Worm (Caenorhabditis elegans) whole organism, early embryonic: ENCODE measurements around the gene oac-12.

ENCODE experiments used
- F13C5.2 ChIP-seq: sonication (generic microtip); optimal IDR thresholded peaks from 2 replicates; lab custom pipeline; 2017; ENCODE audit warnings: mild to moderate bottlenecking, missing genetic modification characterization, inconsistent platforms, missing compliant biosample characterization
- ama-1 ChIP-seq: fragments of 150-350 bp; optimal IDR thresholded peaks from 2 replicates; lab custom pipeline; 2014
- ceh-36 ChIP-seq: sonication (generic microtip); optimal IDR thresholded peaks from 2 replicates; lab custom pipeline; 2016; ENCODE audit warnings: missing genetic modification characterization, inconsistent platforms, missing compliant biosample characterization
- flt-1 ChIP-seq: fragments of 200-800 bp; sonication (Bioruptor generic); IDR thresholded peaks from 2 replicates; pipeline ENCODE4 v1.3.6; 2022; ENCODE audit warnings: missing genetic modification characterization, missing compliant biosample characterization
- hmbx-1 ChIP-seq: sonication (generic microtip); optimal IDR thresholded peaks from 2 replicates; lab custom pipeline; 2016; ENCODE audit warnings: mild to moderate bottlenecking, missing genetic modification characterization, missing compliant biosample characterization
- hmg-4 ChIP-seq: fragments of 200-800 bp; sonication (Bioruptor generic); optimal IDR thresholded peaks from 2 replicates; lab custom pipeline; 2018; ENCODE audit warnings: mild to moderate bottlenecking, missing genetic modification characterization, missing compliant biosample characterization
- scrt-1 ChIP-seq: fragments of 200-800 bp; sonication (Bioruptor generic); IDR thresholded peaks from 2 replicates; pipeline ENCODE4 v1.3.6; 2022; ENCODE audit warnings: missing genetic modification characterization, missing compliant biosample characterization
- sea-1 ChIP-seq: fragments of 200-800 bp; sonication (Bioruptor generic); conservative IDR thresholded peaks from 2 replicates; pipeline ENCODE4 v1.3.6; 2022; ENCODE audit warnings: missing genetic modification characterization, missing compliant biosample characterization

- TF ChIP-seq flt-1 (GFP tag; lab: Robert Waterston, UW) (no peak), F13C5.2 (tag; lab: Kevin White, UChicago) (no peak), scrt-1 (GFP tag; lab: Robert Waterston, UW) (no peak), hmbx-1 (no peak), ama-1 (lab: Kevin White, UChicago) (no peak), sea-1 (GFP tag; lab: Robert Waterston, UW) (no peak), hmg-4 (GFP tag; lab: Kevin White, UChicago) (no peak), ceh-36 (tag; lab: Kevin White, UChicago) (no peak)
Measured at ce11 chrV:4346799-4347198, 14.4 kb upstream of the oac-12 start, which contains the start of gene mcm-7.
